Worm (Caenorhabditis elegans) whole organism, L2 larva: ENCODE data around the gene mfsd-6.

Source experiments
- R02D3.7 ChIP-seq: fragments of 150-350 bp; optimal IDR thresholded peaks from 2 replicates; lab custom pipeline; 2014; ENCODE audit warnings: missing biosample characterization, missing genetic modification characterization
- aly-2 ChIP-seq: fragments of 150-350 bp; optimal IDR thresholded peaks from 2 replicates; lab custom pipeline; 2014; ENCODE audit warnings: missing biosample characterization, missing genetic modification characterization
- ama-1 ChIP-seq: fragments of 150-350 bp; optimal IDR thresholded peaks from 2 replicates; lab custom pipeline; 2018; ENCODE audit warnings: inconsistent platforms
- lin-11 ChIP-seq: fragments of 150-350 bp; sonication (generic microtip); optimal IDR thresholded peaks from 2 replicates; lab custom pipeline; 2014; ENCODE audit warnings: missing biosample characterization, missing genetic modification characterization, inconsistent platforms, mixed read lengths
- mab-5 ChIP-seq: fragments of 150-350 bp; optimal IDR thresholded peaks from 2 replicates; lab custom pipeline; 2014; ENCODE audit warnings: missing biosample characterization, missing genetic modification characterization
- mdl-1 ChIP-seq, 2 experiments: fragments of 150-350 bp in 1 of 2; sonication (generic microtip) in 1 of 2; optimal IDR thresholded peaks; 2 replicates each; lab custom pipeline; 2017; ENCODE audit warnings: missing biosample characterization in 2 of 2, missing genetic modification characterization in 2 of 2
- nhr-237 ChIP-seq: fragments of 150-350 bp; optimal IDR thresholded peaks from 2 replicates; lab custom pipeline; 2014; ENCODE audit warnings: missing biosample characterization, missing genetic modification characterization
- nhr-25 ChIP-seq: fragments of 150-350 bp; sonication (generic microtip); optimal IDR thresholded peaks from 3 replicates; lab custom pipeline; 2014; ENCODE audit warnings: missing biosample characterization, missing genetic modification characterization
- nhr-77 ChIP-seq: fragments of 150-350 bp; optimal IDR thresholded peaks from 2 replicates; lab custom pipeline; 2014; ENCODE audit warnings: missing biosample characterization, missing genetic modification characterization
- snpc-4 ChIP-seq: fragments of 150-350 bp; optimal IDR thresholded peaks from 2 replicates; lab custom pipeline; 2014; ENCODE audit warnings: missing biosample characterization, missing genetic modification characterization
- unc-62 ChIP-seq: fragments of 150-350 bp; optimal IDR thresholded peaks from 2 replicates; lab custom pipeline; 2014; ENCODE audit warnings: missing biosample characterization, missing genetic modification reagents, missing genetic modification characterization
- ztf-1 ChIP-seq: fragments of 200-800 bp; sonication (Bioruptor generic); conservative IDR thresholded peaks from 2 replicates; pipeline ENCODE4 v1.3.6; 2022; ENCODE audit warnings: missing genetic modification characterization, missing compliant biosample characterization

DNA sequence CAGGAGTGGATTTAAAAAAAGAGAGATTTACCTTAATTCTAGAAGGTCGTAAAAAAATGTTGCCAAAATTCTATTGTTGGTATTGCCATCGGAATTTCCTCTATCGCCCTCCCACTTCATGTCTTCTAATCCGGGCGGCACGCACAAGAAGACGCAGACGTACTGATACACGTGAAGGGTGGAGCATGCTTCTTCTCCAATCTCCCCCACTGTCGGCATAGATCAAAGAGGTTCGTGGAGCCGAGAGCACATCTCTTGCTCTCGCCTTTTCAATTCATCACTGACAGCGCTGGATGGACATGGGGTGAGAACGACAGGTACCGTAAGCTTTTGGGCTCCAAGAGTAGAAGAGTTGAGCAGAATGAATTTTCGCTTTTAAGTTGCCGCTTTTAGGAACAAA, 42.7 kb downstream of the mfsd-6 start, which contains the start of gene lin-39:
- no peak for TF ChIP-seq lin-11 (tag; lab: Kevin White, UChicago)
- peak; percentile 36 for TF ChIP-seq mab-5 (tag; lab: Kevin White, UChicago)
- no peak for TF ChIP-seq snpc-4 (tag; lab: Kevin White, UChicago)
- no peak for TF ChIP-seq nhr-237 (tag; lab: Kevin White, UChicago)
- no peak for TF ChIP-seq unc-62
- TF ChIP-seq ztf-1 (GFP tag; lab: Robert Waterston, UW) = no peak
- TF ChIP-seq ama-1 (lab: Kevin White, UChicago) = no peak
- TF ChIP-seq R02D3.7 (tag; lab: Kevin White, UChicago) = no peak
- peak in 1 of 2 experiments; percentile 56 for TF ChIP-seq mdl-1 (tag; optimal IDR thresholded peaks at IDR 0.05; lab: Kevin White, UChicago)
- TF ChIP-seq aly-2 (tag; lab: Kevin White, UChicago) = no peak
- no peak for TF ChIP-seq nhr-25 (tag; lab: Kevin White, UChicago)
- no peak for TF ChIP-seq nhr-77 (tag; lab: Kevin White, UChicago)
